Fruit fly (Drosophila melanogaster): ENCODE data around the gene CG9331.

The CG9331 gene

dm6 chr2L:20864764-20865265, 42.2 kb downstream of the CG9331 start, which contains the start of gene CG9338 (continued):
- peak; percentile 72; the same call in 2 of the 3 replicates for TF ChIP-seq gce (GFP tag; IDR thresholded peaks at IDR 0.05)
- 0 out of 2 replicates have a peak, but pooled peaks have one; percentile 11 for TF ChIP-seq sens-2 (GFP tag; IDR thresholded peaks at IDR 0.05)
- TF ChIP-seq Gug (GFP tag; IDR thresholded peaks at IDR 0.05): peak; percentile 87
- peak; percentile 71 for TF ChIP-seq CG1647 (GFP tag; optimal IDR thresholded peaks at IDR 0.05)
- peak; percentile 78 for TF ChIP-seq sob (GFP tag; IDR thresholded peaks at IDR 0.05)
- TF ChIP-seq CG9609 (GFP tag; optimal IDR thresholded peaks at IDR 0.05): peak; percentile 89
- TF ChIP-seq Max (GFP tag; optimal IDR thresholded peaks at IDR 0.05): peak; percentile 72
- TF ChIP-seq Elba2 (GFP tag; optimal IDR thresholded peaks at IDR 0.05): no peak
- TF ChIP-seq CG12236 (GFP tag; optimal IDR thresholded peaks at IDR 0.05): peak; percentile 61
- peak; percentile 92 for TF ChIP-seq trem (tag; optimal IDR thresholded peaks at IDR 0.05)
- peak; percentile 87 for TF ChIP-seq CG7786 (GFP tag; optimal IDR thresholded peaks at IDR 0.05)
- peak; percentile 46 for TF ChIP-seq CG9876 (GFP tag; optimal IDR thresholded peaks at IDR 0.05)
- TF ChIP-seq az2 (GFP tag; optimal IDR thresholded peaks at IDR 0.05): peak; percentile 78
- peak; percentile 75; the same call in 2 of the 3 replicates for TF ChIP-seq Aef1 (GFP tag; IDR thresholded peaks at IDR 0.05)
- TF ChIP-seq abd-A (tag; optimal IDR thresholded peaks at IDR 0.05): peak; percentile 92
- peak; percentile 88 for TF ChIP-seq ase (GFP tag; IDR thresholded peaks at IDR 0.05)
- TF ChIP-seq CG13296 (GFP tag; optimal IDR thresholded peaks at IDR 0.05): peak; percentile 94
- TF ChIP-seq CG2678 (tag; optimal IDR thresholded peaks at IDR 0.05): peak; percentile 98
- TF ChIP-seq CG10543 (GFP tag; optimal IDR thresholded peaks at IDR 0.05): peak; percentile 94
- peak; percentile 90 for TF ChIP-seq CG10979 (tag; optimal IDR thresholded peaks at IDR 0.05)
- peak; percentile 82 for TF ChIP-seq Dek (tag; optimal IDR thresholded peaks at IDR 0.05)
- TF ChIP-seq ftz-f1 (GFP tag; optimal IDR thresholded peaks at IDR 0.05): peak; percentile 42
- no peak for TF ChIP-seq Dll (GFP tag; IDR thresholded peaks at IDR 0.05; ENCODE audit: partially characterized antibody)
- peak in 1 of 2 experiments; percentile 24 for TF ChIP-seq insv (GFP tag; optimal IDR thresholded peaks at IDR 0.05)
- TF ChIP-seq GATAe (GFP tag; conservative IDR thresholded peaks at IDR 0.05): peak; percentile 80
- peak; percentile 95 for TF ChIP-seq CG14441 (GFP tag; IDR thresholded peaks at IDR 0.05)
- TF ChIP-seq trh (GFP tag; optimal IDR thresholded peaks at IDR 0.05): peak; percentile 42
- peak; percentile 83 for TF ChIP-seq Jarid2 (GFP tag; optimal IDR thresholded peaks at IDR 0.05)
- TF ChIP-seq MTF-1 (GFP tag; optimal IDR thresholded peaks at IDR 0.05; ENCODE audit: borderline replicate concordance): peak; percentile 36
- TF ChIP-seq sr (GFP tag; IDR thresholded peaks at IDR 0.05): peak; percentile 13; the same call in 1 of the 3 replicates
- TF ChIP-seq Atf6 (GFP tag; IDR thresholded peaks at IDR 0.05): peak; percentile 81
- peak; percentile 95 for TF ChIP-seq CG32532 (GFP tag; IDR thresholded peaks at IDR 0.05)
- peak; percentile 61 for TF ChIP-seq Ssrp (tag; optimal IDR thresholded peaks at IDR 0.05)
- TF ChIP-seq Poxn (GFP tag; IDR thresholded peaks at IDR 0.05): no peak
- peak; percentile 81 for TF ChIP-seq CG4404 (GFP tag; IDR thresholded peaks at IDR 0.05)
- peak; percentile 84 for TF ChIP-seq CG10267 (tag; optimal IDR thresholded peaks at IDR 0.05)
- no peak for TF ChIP-seq CG2129 (GFP tag; IDR thresholded peaks at IDR 0.05; ENCODE audit: partially characterized antibody)
- TF ChIP-seq kay (GFP tag; optimal IDR thresholded peaks at IDR 0.05): peak; percentile 90
- TF ChIP-seq tup (GFP tag; optimal IDR thresholded peaks at IDR 0.05): no peak
- no peak; the same call in 2 of the 3 replicates for TF ChIP-seq ken (GFP tag; IDR thresholded peaks at IDR 0.05)
- TF ChIP-seq NC2β (GFP tag; optimal IDR thresholded peaks at IDR 0.05): peak; percentile 51
- peak; percentile 33 for TF ChIP-seq CG33557 (GFP tag; optimal IDR thresholded peaks at IDR 0.05)
- peak; percentile 73 for TF ChIP-seq CG14014 (GFP tag; IDR thresholded peaks at IDR 0.05)
- peak; percentile 83 for TF ChIP-seq ERR (GFP tag; optimal IDR thresholded peaks at IDR 0.05)
- peak; percentile 88 for TF ChIP-seq fd96Cb (tag; optimal IDR thresholded peaks at IDR 0.05)
- TF ChIP-seq CG12769 (tag; optimal IDR thresholded peaks at IDR 0.05): peak; percentile 76
- TF ChIP-seq ac (GFP tag; optimal IDR thresholded peaks at IDR 0.05): no peak
- TF ChIP-seq CG10209 (GFP tag; optimal IDR thresholded peaks at IDR 0.05): peak; percentile 77
- peak; percentile 74 for TF ChIP-seq slp2 (GFP tag; optimal IDR thresholded peaks at IDR 0.05)
- peak; percentile 95 for TF ChIP-seq sqz (GFP tag; optimal IDR thresholded peaks at IDR 0.05)

Measured in whole organism, embryonic.